Worm (Caenorhabditis elegans): ENCODE measurements around the gene ZK1320.2.

Gene ZK1320.2

DNA sequence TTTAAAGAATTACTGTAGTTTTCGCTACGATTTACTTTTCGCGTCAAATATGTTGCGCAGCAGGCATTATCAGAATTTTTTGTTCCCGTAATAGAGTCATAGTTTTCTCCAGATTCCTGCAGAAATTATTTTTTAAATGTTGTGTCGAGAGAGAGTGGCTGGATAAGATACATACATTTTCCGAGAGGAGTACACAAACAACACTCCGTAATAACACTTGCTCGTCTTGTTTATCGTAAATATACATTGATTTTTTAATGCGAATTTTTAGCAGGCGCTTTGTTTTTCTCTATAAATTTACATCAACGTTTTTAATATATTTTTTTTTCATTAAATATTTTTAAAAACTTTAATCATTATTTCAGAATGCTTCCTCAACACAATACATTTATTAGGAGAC lies 10.2 kb upstream of the ZK1320.2 start, which contains the start of gene taf-8 (continued):
- no peak for TF ChIP-seq mbf-1 (tag; optimal IDR thresholded peaks at IDR 0.05)
- TF ChIP-seq sem-4 (tag; optimal IDR thresholded peaks at IDR 0.05), result no peak
- no peak for TF ChIP-seq zag-1 (tag; optimal IDR thresholded peaks at IDR 0.05)
- no peak for TF ChIP-seq nhr-11 (tag; optimal IDR thresholded peaks at IDR 0.05)
- TF ChIP-seq mdl-1 (tag; optimal IDR thresholded peaks at IDR 0.05), result no peak
- no peak for TF ChIP-seq nhr-12 (tag; optimal IDR thresholded peaks at IDR 0.05)
- peak; percentile 83 for TF ChIP-seq unc-55 (GFP tag; optimal IDR thresholded peaks at IDR 0.05)
- no peak for TF ChIP-seq nhr-25 (tag; optimal IDR thresholded peaks at IDR 0.05)
- no peak for TF ChIP-seq lin-11 (tag; optimal IDR thresholded peaks at IDR 0.05)
- peak; percentile 32 for TF ChIP-seq sma-3 (GFP tag; optimal IDR thresholded peaks at IDR 0.05)
- peak; percentile 26 for TF ChIP-seq nhr-21 (tag; optimal IDR thresholded peaks at IDR 0.05)
- peak; percentile 5 to 85 for TF ChIP-seq lsy-2 (tag; optimal IDR thresholded peaks at IDR 0.05)
- no peak for TF ChIP-seq ama-1 (optimal IDR thresholded peaks at IDR 0.05)
- TF ChIP-seq ceh-82 (tag; optimal IDR thresholded peaks at IDR 0.05), result no peak
- no peak for TF ChIP-seq nhr-237 (tag; optimal IDR thresholded peaks at IDR 0.05)
- no peak for TF ChIP-seq F13H6.1 (tag; optimal IDR thresholded peaks at IDR 0.05)
- TF ChIP-seq nhr-129 (tag; optimal IDR thresholded peaks at IDR 0.05), result peak; percentile 22

DNA sequence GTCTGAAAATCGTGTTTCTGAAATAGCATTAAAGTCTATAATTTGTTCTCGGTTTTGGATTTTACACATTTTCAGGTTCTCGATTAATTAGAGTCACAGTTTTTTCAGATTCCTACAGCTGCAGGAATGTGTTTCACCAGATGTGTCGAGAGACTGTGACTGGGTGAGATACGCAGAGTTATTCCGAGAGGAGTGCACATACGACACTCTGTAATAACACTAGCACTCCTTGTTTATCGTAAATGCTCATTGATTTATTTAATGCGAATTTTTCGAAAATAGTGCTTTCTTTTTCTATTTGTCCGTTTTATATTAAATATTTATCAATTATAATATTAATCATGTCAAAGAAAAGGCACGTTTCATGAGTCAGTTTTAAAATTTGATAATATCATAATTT lies 8.6 kb upstream of the ZK1320.2 start, which contains the start of gene ZK1320.11:
TSS of gene ZK1320.11 (plus strand) at position 243 of the 400 bp plus-strand sequence.
- TF ChIP-seq lsy-2 (tag; optimal IDR thresholded peaks at IDR 0.05) (peak in 1 of 2 experiments; percentile 60), C34F6.9 (tag; optimal IDR thresholded peaks at IDR 0.05) (peak; percentile 34), unc-55 (GFP tag; optimal IDR thresholded peaks at IDR 0.05) (peak; percentile 73), nhr-129 (tag; optimal IDR thresholded peaks at IDR 0.05) (peak; percentile 16), snpc-4 (tag; optimal IDR thresholded peaks at IDR 0.05) (no peak), nhr-237 (tag; optimal IDR thresholded peaks at IDR 0.05) (no peak)

DNA sequence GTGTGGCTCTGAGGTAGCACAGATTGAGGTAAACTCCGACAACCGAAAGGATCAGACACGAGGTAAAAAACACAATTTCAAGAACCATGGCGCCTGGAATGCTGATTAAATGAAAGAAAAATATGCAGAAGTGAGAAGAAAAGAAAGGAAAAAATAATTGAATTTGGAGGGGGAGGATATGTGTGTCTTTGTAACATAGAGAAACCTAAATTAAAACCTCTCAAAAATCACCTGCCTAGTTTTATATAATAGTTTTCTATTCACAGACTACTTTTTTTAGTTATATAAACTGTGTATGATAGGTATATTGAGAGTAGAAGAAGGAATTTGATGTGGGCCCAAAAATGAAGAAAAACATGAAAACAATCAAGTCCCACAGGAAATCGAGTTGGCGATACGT lies 6.8 kb upstream of the ZK1320.2 start, which contains the start of gene ZK1320.5:
TSS of gene ZK1320.5 (minus strand) at position 101 of the 400 bp plus-strand sequence.
- TF ChIP-seq aly-2 (tag; optimal IDR thresholded peaks at IDR 0.05) (no peak), unc-39 (tag; optimal IDR thresholded peaks at IDR 0.05) (no peak), ZK546.5 (tag; optimal IDR thresholded peaks at IDR 0.05) (no peak), crh-2 (tag; optimal IDR thresholded peaks at IDR 0.05) (no peak), blmp-1 (tag; optimal IDR thresholded peaks at IDR 0.05; ENCODE audit: insufficient read depth) (no peak)

DNA sequence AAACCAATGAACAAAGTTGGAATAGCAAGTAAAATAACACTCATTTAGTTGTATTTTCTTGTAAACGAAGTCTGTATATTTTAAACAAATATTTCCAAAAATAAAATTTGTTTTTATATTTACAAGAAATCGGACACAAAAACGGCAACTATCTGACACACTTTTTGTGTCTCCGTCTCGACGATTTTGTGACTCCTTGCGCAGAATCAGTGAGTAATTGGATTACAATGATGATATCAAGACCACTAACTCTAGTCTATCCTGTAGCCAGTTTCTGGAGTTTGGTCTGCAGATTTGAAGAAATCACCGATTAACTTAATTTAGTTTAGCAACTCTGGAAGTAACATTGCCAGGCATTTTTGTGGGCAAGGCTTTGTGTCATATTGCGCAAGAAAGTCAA lies 4.0 kb upstream of the ZK1320.2 start, which contains the start of gene cyp-13A10:
TSS of gene cyp-13A10 (minus strand) at position 88 of the 400 bp plus-strand sequence.
- no peak for TF ChIP-seq R02D3.7 (tag; optimal IDR thresholded peaks at IDR 0.05)
- peak; percentile 22 for TF ChIP-seq fos-1 (tag; optimal IDR thresholded peaks at IDR 0.05)

DNA sequence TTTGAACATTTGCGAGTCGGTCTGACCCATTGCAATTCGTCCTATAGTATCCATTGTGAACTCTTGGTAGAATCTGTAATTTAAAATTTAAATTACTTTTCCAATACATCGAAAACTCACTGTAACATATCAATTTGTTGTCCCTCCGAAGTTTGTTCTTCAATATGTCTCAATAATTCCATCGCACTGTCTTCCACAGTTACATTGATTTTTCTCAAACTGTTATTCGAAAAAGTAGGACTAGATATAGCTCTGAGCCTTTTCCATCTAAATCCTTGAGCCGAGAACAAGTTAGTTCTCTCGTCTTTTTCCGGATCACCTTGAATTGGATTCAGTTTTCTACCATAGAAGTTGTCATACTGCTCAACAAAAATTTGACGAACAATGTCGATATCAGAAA lies 3.4 kb upstream of the ZK1320.2 start:
- TF ChIP-seq nhr-11 (tag; optimal IDR thresholded peaks at IDR 0.05) (no peak), ztf-1 (GFP tag; conservative IDR thresholded peaks at IDR 0.05) (no peak), elt-1 (tag; optimal IDR thresholded peaks at IDR 0.05) (no peak), snpc-4 (tag; optimal IDR thresholded peaks at IDR 0.05) (no peak), ZK546.5 (tag; optimal IDR thresholded peaks at IDR 0.05) (no peak), R02D3.7 (tag; optimal IDR thresholded peaks at IDR 0.05) (no peak), sem-4 (tag; optimal IDR thresholded peaks at IDR 0.05) (no peak), nhr-21 (tag; optimal IDR thresholded peaks at IDR 0.05) (no peak), blmp-1 (tag; optimal IDR thresholded peaks at IDR 0.05; ENCODE audit: insufficient read depth) (no peak), mdl-1 (tag; optimal IDR thresholded peaks at IDR 0.05) (no peak), sma-9 (GFP tag; optimal IDR thresholded peaks at IDR 0.05) (no peak), sma-9 (tag; optimal IDR thresholded peaks at IDR 0.05) (no peak), nhr-6 (tag; optimal IDR thresholded peaks at IDR 0.05) (no peak), nhr-12 (tag; optimal IDR thresholded peaks at IDR 0.05) (no peak), nhr-129 (tag; optimal IDR thresholded peaks at IDR 0.05) (no peak), F13H6.1 (tag; optimal IDR thresholded peaks at IDR 0.05) (no peak), elt-3 (tag; optimal IDR thresholded peaks at IDR 0.05) (no peak), ztf-4 (tag; optimal IDR thresholded peaks at IDR 0.05) (no peak), peb-1 (tag; optimal IDR thresholded peaks at IDR 0.05) (no peak), mab-5 (tag; optimal IDR thresholded peaks at IDR 0.05) (no peak), unc-39 (tag; optimal IDR thresholded peaks at IDR 0.05) (no peak)

All from whole organism, L2 larva.